Fruit fly (Drosophila melanogaster) whole organism, embryonic: ENCODE measurements around the gene r2d2.

Source experiments
- ATbp ChIP-seq: fragments of 200-800 bp; sonication (Bioruptor generic); optimal IDR thresholded peaks from 2 replicates; lab custom pipeline; 2017; ENCODE audit warnings: missing biosample characterization, mild to moderate bottlenecking, missing genetic modification characterization, missing genetic modification reagents
- Atf6 ChIP-seq: fragments of 200-800 bp; sonication (Bioruptor generic); IDR thresholded peaks from 2 replicates; pipeline ENCODE4 v1.3.6; 2022; ENCODE audit warnings: missing biosample characterization, missing genetic modification characterization
- CG1024 ChIP-seq: fragments of 200-800 bp; sonication (Bioruptor generic); IDR thresholded peaks from 2 replicates; pipeline ENCODE4 v1.3.6; 2022; ENCODE audit warnings: missing biosample characterization, missing genetic modification characterization
- CG11723 ChIP-seq: fragments of 200-800 bp; sonication (Bioruptor generic); optimal IDR thresholded peaks from 2 replicates; lab custom pipeline; 2017; ENCODE audit warnings: missing biosample characterization, mild to moderate bottlenecking, missing genetic modification characterization
- CG12299 ChIP-seq: fragments of 200-800 bp; sonication (Bioruptor generic); optimal IDR thresholded peaks from 2 replicates; lab custom pipeline; 2018; ENCODE audit warnings: missing biosample characterization, mild to moderate bottlenecking, missing genetic modification characterization
- CG1233 ChIP-seq: fragments of 200-800 bp; sonication (Bioruptor generic); optimal IDR thresholded peaks from 4 replicates; lab custom pipeline; 2018; ENCODE audit warnings: missing biosample characterization, mild to moderate bottlenecking, missing genetic modification characterization
- CG12942 ChIP-seq: fragments of 200-800 bp; sonication (Bioruptor generic); optimal IDR thresholded peaks from 3 replicates; lab custom pipeline; 2016; ENCODE audit warnings: missing biosample characterization, missing genetic modification characterization
- CG13123 ChIP-seq: fragments of 200-800 bp; sonication (Bioruptor generic); optimal IDR thresholded peaks from 2 replicates; lab custom pipeline; 2016; ENCODE audit warnings: missing biosample characterization, missing genetic modification characterization
- CG13424 ChIP-seq: fragments of 200-800 bp; sonication (Bioruptor generic); optimal IDR thresholded peaks from 2 replicates; lab custom pipeline; 2019; ENCODE audit warnings: missing biosample characterization, mild to moderate bottlenecking, missing genetic modification characterization, moderate library complexity
- CG14667 ChIP-seq: fragments of 200-800 bp; sonication (Bioruptor generic); IDR thresholded peaks from 2 replicates; pipeline ENCODE4 v1.3.6; 2022; ENCODE audit warnings: missing biosample characterization, missing genetic modification characterization
- CG15479 ChIP-seq: fragments of 200-800 bp; sonication (Bioruptor generic); optimal IDR thresholded peaks from 3 replicates; lab custom pipeline; 2019; ENCODE audit warnings: missing biosample characterization, mild to moderate bottlenecking, missing genetic modification characterization, moderate library complexity
- CG15696 ChIP-seq: fragments of 200-800 bp; sonication (Bioruptor generic); optimal IDR thresholded peaks from 2 replicates; lab custom pipeline; 2019; ENCODE audit warnings: missing biosample characterization, mild to moderate bottlenecking, missing genetic modification characterization, moderate library complexity
- CG1602 ChIP-seq: fragments of 200-800 bp; sonication (Bioruptor generic); optimal IDR thresholded peaks from 3 replicates; lab custom pipeline; 2016; ENCODE audit warnings: missing biosample characterization, missing genetic modification characterization
- CG16779 ChIP-seq: fragments of 200-800 bp; sonication (Bioruptor generic); IDR thresholded peaks from 2 replicates; pipeline ENCODE4 v1.3.6; 2022; ENCODE audit warnings: missing biosample characterization, missing genetic modification characterization
- CG2116 ChIP-seq: fragments of 200-800 bp; sonication (Bioruptor generic); optimal IDR thresholded peaks from 3 replicates; lab custom pipeline; 2018; ENCODE audit warnings: missing biosample characterization, mild to moderate bottlenecking, missing genetic modification characterization
- CG2678 ChIP-seq: fragments of 200-800 bp; sonication (Bioruptor generic); optimal IDR thresholded peaks from 3 replicates; lab custom pipeline; 2019; ENCODE audit warnings: missing biosample characterization, mild to moderate bottlenecking, missing genetic modification characterization, moderate library complexity
- CG2889 ChIP-seq: fragments of 200-800 bp; sonication (Bioruptor generic); IDR thresholded peaks from 3 replicates; pipeline ENCODE4 v1.3.6; 2022; ENCODE audit warnings: missing biosample characterization, missing genetic modification characterization
- CG33213 ChIP-seq: fragments of 200-800 bp; sonication (Bioruptor generic); optimal IDR thresholded peaks from 3 replicates; lab custom pipeline; 2016; ENCODE audit warnings: missing biosample characterization, missing genetic modification characterization
- CG6683 ChIP-seq: fragments of 200-800 bp; sonication (Bioruptor generic); optimal IDR thresholded peaks from 2 replicates; lab custom pipeline; 2017; ENCODE audit warnings: missing biosample characterization, mild to moderate bottlenecking, missing genetic modification characterization, missing genetic modification reagents
- CG7357 ChIP-seq: fragments of 200-800 bp; sonication (Bioruptor generic); IDR thresholded peaks from 3 replicates; pipeline ENCODE4 v1.3.6; 2022; ENCODE audit warnings: missing biosample characterization, missing genetic modification characterization
- Deaf1 ChIP-seq: fragments of 200-800 bp; optimal IDR thresholded peaks from 3 replicates; lab custom pipeline; 2019; ENCODE audit warnings: missing biosample characterization, mild to moderate bottlenecking, missing genetic modification characterization, moderate library complexity
- Fer3 ChIP-seq: fragments of 200-800 bp; sonication (Bioruptor generic); optimal IDR thresholded peaks from 2 replicates; lab custom pipeline; 2018; ENCODE audit warnings: missing biosample characterization, mild to moderate bottlenecking, missing genetic modification characterization, moderate library complexity
- Gug ChIP-seq: fragments of 200-800 bp; sonication (Bioruptor generic); IDR thresholded peaks from 4 replicates; pipeline ENCODE4 v1.3.6; 2022; ENCODE audit warnings: missing biosample characterization, missing genetic modification characterization
- HLH3B ChIP-seq: fragments of 200-800 bp; sonication (Bioruptor generic); IDR thresholded peaks from 2 replicates; pipeline ENCODE4 v1.3.6; 2022; ENCODE audit warnings: missing biosample characterization, missing genetic modification characterization
- MTF-1 ChIP-seq: fragments of 200-800 bp; sonication (Bioruptor generic); optimal IDR thresholded peaks from 2 replicates; lab custom pipeline; 2018; ENCODE audit warnings: missing biosample characterization, mild to moderate bottlenecking, missing genetic modification characterization, borderline replicate concordance
- Nf-YB ChIP-seq: fragments of 200-800 bp; sonication (Bioruptor generic); optimal IDR thresholded peaks from 3 replicates; lab custom pipeline; 2019; ENCODE audit warnings: missing biosample characterization, mild to moderate bottlenecking, missing genetic modification characterization, moderate library complexity
- Ssrp ChIP-seq: fragments of 200-800 bp; sonication (Bioruptor generic); optimal IDR thresholded peaks from 2 replicates; lab custom pipeline; 2018; ENCODE audit warnings: missing biosample characterization, mild to moderate bottlenecking, missing genetic modification characterization, moderate library complexity
- Usf ChIP-seq: fragments of 200-800 bp; sonication (Bioruptor generic); optimal IDR thresholded peaks from 2 replicates; lab custom pipeline; 2017; ENCODE audit warnings: missing genotype, missing biosample characterization, missing genetic modification characterization
- Xrp1 ChIP-seq: fragments of 200-800 bp; sonication (Bioruptor generic); IDR thresholded peaks from 2 replicates; pipeline ENCODE4 v1.3.6; 2022; ENCODE audit warnings: missing biosample characterization, missing genetic modification characterization
- ase ChIP-seq: fragments of 200-800 bp; sonication (Bioruptor generic); IDR thresholded peaks from 3 replicates; pipeline ENCODE4 v1.3.6; 2022; ENCODE audit warnings: missing biosample characterization, missing genetic modification characterization
- bbx ChIP-seq: fragments of 200-800 bp; sonication (Bioruptor generic); IDR thresholded peaks from 2 replicates; pipeline ENCODE4 v1.3.6; 2022; ENCODE audit warnings: missing biosample characterization, missing genetic modification characterization; ENCODE audit not compliant: partially characterized antibody
- btn ChIP-seq: fragments of 200-800 bp; sonication (Bioruptor generic); optimal IDR thresholded peaks from 2 replicates; lab custom pipeline; 2016; ENCODE audit warnings: missing biosample characterization, missing genetic modification characterization
- caup ChIP-seq: fragments of 200-800 bp; sonication (Bioruptor generic); optimal IDR thresholded peaks from 3 replicates; lab custom pipeline; 2017; ENCODE audit warnings: missing biosample characterization, mild to moderate bottlenecking, missing genetic modification characterization, moderate library complexity; ENCODE audit not compliant: severe bottlenecking
- esg ChIP-seq: fragments of 200-800 bp; sonication (Bioruptor generic); conservative IDR thresholded peaks from 2 replicates; pipeline ENCODE4 v1.3.6; 2022; ENCODE audit warnings: missing biosample characterization, missing genetic modification characterization
- eve ChIP-seq, 2 experiments: fragments of >200 bp; optimal IDR thresholded peaks; 2 replicates each; lab custom pipeline; 2017; ENCODE audit warnings: missing biosample characterization in 2 of 2, missing genetic modification characterization in 2 of 2
- fd3F ChIP-seq: fragments of 200-800 bp; sonication (Bioruptor generic); optimal IDR thresholded peaks from 2 replicates; lab custom pipeline; 2018; ENCODE audit warnings: missing biosample characterization, mild to moderate bottlenecking, missing genetic modification characterization, moderate library complexity
- gro ChIP-seq: fragments of 200-800 bp; sonication (Bioruptor generic); optimal IDR thresholded peaks from 2 replicates; lab custom pipeline; 2016; ENCODE audit warnings: missing biosample characterization, missing genetic modification characterization
- hkb ChIP-seq, 2 experiments: fragments of 200-800 bp in 1 of 2; fragments of >200 bp in 1 of 2; sonication (Bioruptor generic) in 1 of 2; IDR thresholded peaks in 1 of 2; optimal IDR thresholded peaks in 1 of 2; 2 replicates each; pipeline versions ENCODE4 v1.3.6 to Lab custom; 2017 to 2022; ENCODE audit warnings: missing biosample characterization in 1 of 2, missing genetic modification characterization in 1 of 2
- ind ChIP-seq: fragments of 200-800 bp; sonication (Bioruptor generic); optimal IDR thresholded peaks from 3 replicates; lab custom pipeline; 2016; ENCODE audit warnings: missing biosample characterization, missing genetic modification characterization
- jigr1 ChIP-seq: fragments of 200-800 bp; sonication (Bioruptor generic); IDR thresholded peaks from 3 replicates; pipeline ENCODE4 v1.3.6; 2022; ENCODE audit warnings: missing biosample characterization, missing genetic modification characterization
- klu ChIP-seq: fragments of 200-800 bp; sonication (Bioruptor generic); IDR thresholded peaks from 2 replicates; pipeline ENCODE4 v1.3.6; 2022; ENCODE audit warnings: missing biosample characterization, missing genetic modification characterization
- lilli ChIP-seq: fragments of 200-800 bp; sonication (Bioruptor generic); optimal IDR thresholded peaks from 3 replicates; lab custom pipeline; 2016; ENCODE audit warnings: missing biosample characterization, missing genetic modification characterization
- onecut ChIP-seq: fragments of 200-800 bp; sonication (Bioruptor generic); IDR thresholded peaks from 2 replicates; pipeline ENCODE4 v1.3.6; 2022; ENCODE audit warnings: missing biosample characterization, missing genetic modification characterization
- ranshi ChIP-seq: fragments of 200-800 bp; sonication (Bioruptor generic); IDR thresholded peaks from 2 replicates; pipeline ENCODE4 v1.3.6; 2022; ENCODE audit warnings: missing biosample characterization, missing genetic modification characterization
- repo ChIP-seq: fragments of 200-800 bp; sonication (Bioruptor generic); optimal IDR thresholded peaks from 2 replicates; lab custom pipeline; 2016; ENCODE audit warnings: missing biosample characterization, missing genetic modification characterization
- seq ChIP-seq: fragments of 200-800 bp; sonication (Bioruptor generic); IDR thresholded peaks from 2 replicates; pipeline ENCODE4 v1.3.6; 2022; ENCODE audit warnings: missing biosample characterization, missing genetic modification characterization
- sr ChIP-seq: fragments of 200-800 bp; sonication (Bioruptor generic); IDR thresholded peaks from 3 replicates; pipeline ENCODE4 v1.3.6; 2022; ENCODE audit warnings: missing biosample characterization, missing genetic modification characterization
- wek ChIP-seq: fragments of 200-800 bp; sonication (Bioruptor generic); optimal IDR thresholded peaks from 3 replicates; lab custom pipeline; 2018; ENCODE audit warnings: missing biosample characterization, mild to moderate bottlenecking, missing genetic modification characterization, moderate library complexity
- z ChIP-seq: fragments of 200-800 bp; sonication (Bioruptor generic); IDR thresholded peaks from 3 replicates; pipeline ENCODE4 v1.3.6; 2022; ENCODE audit warnings: missing biosample characterization, missing genetic modification characterization
- zf30C ChIP-seq: fragments of 200-800 bp; sonication (Bioruptor generic); optimal IDR thresholded peaks from 3 replicates; lab custom pipeline; 2018; ENCODE audit warnings: missing biosample characterization, mild to moderate bottlenecking, missing genetic modification characterization

r2d2 gene

DNA sequence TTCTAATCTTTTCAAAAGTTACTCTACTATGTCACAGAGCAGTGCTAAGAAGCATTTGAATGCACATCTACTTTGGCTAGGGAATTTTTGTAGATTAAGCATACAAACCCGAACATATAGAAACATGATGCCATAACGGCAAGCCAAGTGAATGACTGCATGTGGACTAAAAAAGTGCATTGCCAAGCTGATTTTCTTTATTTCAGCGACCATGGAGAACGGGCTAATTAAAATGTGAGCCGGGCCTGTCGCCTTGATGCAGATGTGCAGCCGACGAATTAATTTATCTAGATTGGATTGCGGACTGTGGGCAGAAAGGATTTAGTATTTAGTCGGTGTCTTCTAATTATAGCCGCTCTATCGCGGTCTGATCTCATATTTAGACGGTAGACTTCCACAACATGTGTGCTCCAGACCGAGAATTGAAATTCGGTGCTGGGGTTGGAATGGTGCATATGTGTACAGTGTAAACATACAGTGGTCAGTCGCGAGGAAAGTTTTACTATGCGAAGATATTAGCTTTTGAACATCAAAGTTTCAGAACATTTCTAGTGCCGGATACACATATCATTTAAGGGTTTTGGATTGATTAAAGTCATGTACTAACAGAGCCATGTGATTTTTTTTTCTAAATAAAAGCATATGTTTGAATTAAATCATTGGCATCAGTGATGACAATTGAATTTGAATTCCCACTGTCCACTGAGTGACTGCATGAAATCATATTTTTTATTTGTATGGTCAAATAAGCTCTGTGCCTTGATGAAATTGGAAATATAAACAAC, 12.8 kb downstream of the r2d2 start (continued):
- TF ChIP-seq CG1024 (GFP tag; lab: Robert Waterston, UW) (no peak), caup (GFP tag; lab: Kevin White, UChicago) (no peak), HLH3B (no peak), Gug (GFP tag; lab: Robert Waterston, UW) (no peak), MTF-1 (no peak), CG1602 (no peak), CG13424 (tag; lab: Kevin White, UChicago) (no peak), CG15696 (tag; lab: Kevin White, UChicago) (no peak), CG12299 (tag; lab: Kevin White, UChicago) (no peak), Usf (no peak), CG7357 (no peak), CG2678 (tag; lab: Kevin White, UChicago) (no peak), esg (GFP tag; lab: Robert Waterston, UW) (no peak; the same call in 1 of the 2 replicates), sr (GFP tag; lab: Robert Waterston, UW) (no peak), hkb (optimal IDR thresholded peaks at IDR 0.05; lab: Kevin White, UChicago) (no peak), hkb (GFP tag; IDR thresholded peaks at IDR 0.05; lab: Robert Waterston, UW) (peak; percentile 28; the same call in 1 of the 2 replicates), lilli (GFP tag; lab: Kevin White, UChicago) (peak; percentile 18), ase (GFP tag; lab: Robert Waterston, UW) (no peak), CG1233 (no peak), CG6683 (no peak), z (GFP tag; lab: Robert Waterston, UW) (no peak), CG14667 (GFP tag; lab: Robert Waterston, UW) (no peak), CG33213 (no peak), repo (no peak), klu (GFP tag; lab: Robert Waterston, UW) (no peak), ATbp (GFP tag; lab: Kevin White, UChicago) (peak; percentile 29), Deaf1 (tag; lab: Kevin White, UChicago) (no peak), fd3F (GFP tag; lab: Kevin White, UChicago) (no peak), seq (GFP tag; lab: Robert Waterston, UW) (no peak), jigr1 (GFP tag; lab: Robert Waterston, UW) (no peak), zf30C (no peak), Fer3 (tag; lab: Kevin White, UChicago) (no peak), CG15479 (no peak), btn (no peak), gro (GFP tag; lab: Kevin White, UChicago) (no peak), ind (GFP tag; lab: Kevin White, UChicago) (peak; percentile 8), ranshi (GFP tag; lab: Robert Waterston, UW) (no peak), eve (GFP tag; optimal IDR thresholded peaks at IDR 0.05; lab: Kevin White, UChicago) (no peak), CG12942 (GFP tag; lab: Kevin White, UChicago) (no peak), CG2116 (GFP tag; lab: Kevin White, UChicago) (no peak), wek (GFP tag; lab: Kevin White, UChicago) (no peak), CG13123 (GFP tag; lab: Kevin White, UChicago) (no peak), onecut (no peak), bbx (GFP tag; lab: Robert Waterston, UW) (no peak), Ssrp (tag; lab: Kevin White, UChicago) (peak; percentile 18), CG11723 (no peak), Atf6 (GFP tag; lab: Robert Waterston, UW) (no peak), Xrp1 (GFP tag; lab: Robert Waterston, UW) (no peak; the same call in 1 of the 2 replicates), CG2889 (no peak), Nf-YB (peak; percentile 5), CG16779 (GFP tag; lab: Robert Waterston, UW) (no peak)
